Worm (Caenorhabditis elegans) whole organism, L1 larva: Measurements from ENCODE around the gene srg-61.

Experiments
- C16A3.4 ChIP-seq: fragments of 150-350 bp; optimal IDR thresholded peaks from 2 replicates; lab custom pipeline; 2014; ENCODE audit warnings: missing biosample characterization, missing genetic modification characterization
- C34B4.2 ChIP-seq: sonication (generic microtip); optimal IDR thresholded peaks from 2 replicates; lab custom pipeline; 2017; ENCODE audit warnings: mild to moderate bottlenecking, missing genetic modification characterization, missing compliant biosample characterization
- F16B12.6 ChIP-seq: fragments of 150-350 bp; optimal IDR thresholded peaks from 2 replicates; lab custom pipeline; 2014; ENCODE audit warnings: missing biosample characterization, missing genetic modification characterization
- aly-2 ChIP-seq: fragments of 150-350 bp; optimal IDR thresholded peaks from 2 replicates; lab custom pipeline; 2014; ENCODE audit warnings: missing biosample characterization, missing genetic modification characterization
- blmp-1 ChIP-seq: fragments of 150-350 bp; optimal IDR thresholded peaks from 2 replicates; lab custom pipeline; 2014; ENCODE audit warnings: missing biosample characterization, missing genetic modification characterization
- ceh-8 ChIP-seq: fragments of 200-800 bp; sonication (Bioruptor generic); optimal IDR thresholded peaks from 2 replicates; lab custom pipeline; 2018; ENCODE audit warnings: mild to moderate bottlenecking, missing genetic modification characterization, moderate library complexity, missing compliant biosample characterization
- ceh-82 ChIP-seq, 3 experiments: fragments of 150-350 bp in 1 of 3; sonication (generic microtip) in 2 of 3; optimal IDR thresholded peaks; 2 replicates each; lab custom pipeline; 2014 to 2017; ENCODE audit warnings: missing biosample characterization in 3 of 3, missing genetic modification characterization in 3 of 3
- dpl-1 ChIP-seq, 3 experiments: fragments of 150-350 bp in 2 of 3; sonication (generic microtip) in 1 of 3; optimal IDR thresholded peaks; 2 replicates each; lab custom pipeline; 2014 to 2017; ENCODE audit warnings: missing biosample characterization in 3 of 3, missing genetic modification characterization in 3 of 3, missing genetic modification reagents in 3 of 3
- dsc-1 ChIP-seq: sonication (generic microtip); optimal IDR thresholded peaks from 2 replicates; lab custom pipeline; 2016; ENCODE audit warnings: mild to moderate bottlenecking, missing genetic modification characterization, missing compliant biosample characterization
- efl-1 ChIP-seq, 4 experiments: fragments of 150-350 bp; optimal IDR thresholded peaks in 3 of 4; peaks in 1 of 4; 1 replicate in 1 of 4; 2 replicates in 3 of 4; lab custom pipeline; 2014; ENCODE audit warnings: missing biosample characterization in 2 of 4, missing genetic modification characterization in 2 of 4, missing genetic modification reagents in 2 of 4
- egl-13 ChIP-seq: sonication (generic microtip); optimal IDR thresholded peaks from 2 replicates; lab custom pipeline; 2016; ENCODE audit warnings: missing genotype, missing genetic modification reagents, missing genetic modification characterization, missing compliant biosample characterization
- elt-3 ChIP-seq, 6 experiments: fragments of 150-350 bp in 1 of 6; sonication (generic microtip); optimal IDR thresholded peaks; 2 replicates each; lab custom pipeline; 2017 to 2018; ENCODE audit warnings: missing biosample characterization in 6 of 6, missing genetic modification characterization in 6 of 6, inconsistent platforms in 1 of 6
- ets-5 ChIP-seq: fragments of 200-800 bp; sonication (Bioruptor generic); IDR thresholded peaks from 2 replicates; pipeline ENCODE4 v1.3.6; 2022; ENCODE audit warnings: missing genetic modification characterization, missing compliant biosample characterization
- fkh-10 ChIP-seq: sonication (generic microtip); optimal IDR thresholded peaks from 2 replicates; lab custom pipeline; 2017; ENCODE audit warnings: missing biosample characterization, missing genetic modification reagents, missing genetic modification characterization
- fkh-8 ChIP-seq: sonication (generic microtip); optimal IDR thresholded peaks from 2 replicates; lab custom pipeline; 2016; ENCODE audit warnings: mild to moderate bottlenecking, missing genetic modification characterization, missing compliant biosample characterization
- fos-1 ChIP-seq: fragments of 150-350 bp; optimal IDR thresholded peaks from 2 replicates; lab custom pipeline; 2014; ENCODE audit warnings: missing biosample characterization, missing genetic modification characterization
- grh-1 ChIP-seq: fragments of 200-800 bp; sonication (Bioruptor generic); IDR thresholded peaks from 2 replicates; pipeline ENCODE4 v1.3.6; 2022; ENCODE audit warnings: missing genetic modification reagents, missing genetic modification characterization, missing compliant biosample characterization
- isw-1 ChIP-seq: fragments of 200-800 bp; sonication (Bioruptor generic); IDR thresholded peaks from 2 replicates; pipeline ENCODE4 v1.3.6; 2022; ENCODE audit warnings: missing genetic modification characterization, missing compliant biosample characterization
- jun-1 ChIP-seq: fragments of 150-350 bp; optimal IDR thresholded peaks from 2 replicates; lab custom pipeline; 2014; ENCODE audit warnings: missing biosample characterization, missing genetic modification reagents, missing genetic modification characterization
- lin-13 ChIP-seq: fragments of 150-350 bp; optimal IDR thresholded peaks from 2 replicates; lab custom pipeline; 2014; ENCODE audit warnings: missing biosample characterization, missing genetic modification reagents, missing genetic modification characterization
- lin-14 ChIP-seq: fragments of 200-800 bp; sonication (Bioruptor generic); optimal IDR thresholded peaks from 2 replicates; lab custom pipeline; 2018; ENCODE audit warnings: mild to moderate bottlenecking, missing genetic modification characterization, moderate library complexity, missing compliant biosample characterization
- lin-15B ChIP-seq: fragments of 150-350 bp; sonication (generic microtip); optimal IDR thresholded peaks from 3 replicates; lab custom pipeline; 2014; ENCODE audit warnings: missing biosample characterization, missing genetic modification characterization
- lin-35 ChIP-seq, 2 experiments: fragments of 150-350 bp; optimal IDR thresholded peaks; 2 replicates each; lab custom pipeline; 2014; ENCODE audit warnings: missing biosample characterization in 2 of 2, missing genetic modification characterization in 2 of 2, missing genetic modification reagents in 2 of 2
- lsy-2 ChIP-seq, 2 experiments: fragments of 150-350 bp; optimal IDR thresholded peaks; 2 replicates each; lab custom pipeline; 2014; ENCODE audit warnings: missing biosample characterization in 2 of 2, missing genetic modification characterization in 2 of 2
- mab-9 ChIP-seq: fragments of 200-800 bp; sonication (Bioruptor generic); IDR thresholded peaks from 2 replicates; pipeline ENCODE4 v1.3.6; 2022; ENCODE audit warnings: missing genetic modification reagents, missing genetic modification characterization, missing compliant biosample characterization
- mdl-1 ChIP-seq, 2 experiments: fragments of 150-350 bp; optimal IDR thresholded peaks; 2 replicates each; lab custom pipeline; 2014 to 2017; ENCODE audit warnings: missing biosample characterization in 2 of 2, missing genetic modification characterization in 2 of 2, inconsistent platforms in 1 of 2
- mep-1 ChIP-seq: fragments of 150-350 bp; optimal IDR thresholded peaks from 2 replicates; lab custom pipeline; 2014; ENCODE audit warnings: missing biosample characterization, missing genetic modification characterization
- nhr-19 ChIP-seq: fragments of 200-800 bp; sonication (Bioruptor generic); conservative IDR thresholded peaks from 2 replicates; pipeline ENCODE4 v1.3.6; 2022; ENCODE audit warnings: missing genetic modification characterization, missing compliant biosample characterization
- nhr-20 ChIP-seq: sonication (generic microtip); optimal IDR thresholded peaks from 2 replicates; lab custom pipeline; 2016; ENCODE audit warnings: mild to moderate bottlenecking, missing genetic modification characterization, missing compliant biosample characterization
- nhr-47 ChIP-seq: sonication (generic microtip); optimal IDR thresholded peaks from 2 replicates; lab custom pipeline; 2016; ENCODE audit warnings: mild to moderate bottlenecking, missing genetic modification characterization, moderate library complexity, missing compliant biosample characterization
- nhr-71 ChIP-seq: sonication (generic microtip); optimal IDR thresholded peaks from 2 replicates; lab custom pipeline; 2016; ENCODE audit warnings: mild to moderate bottlenecking, missing genetic modification characterization, moderate library complexity, missing compliant biosample characterization
- nhr-77 ChIP-seq: fragments of 150-350 bp; optimal IDR thresholded peaks from 2 replicates; lab custom pipeline; 2014; ENCODE audit warnings: missing biosample characterization, missing genetic modification characterization
- nhr-85 ChIP-seq: sonication (generic microtip); peaks from one replicate; lab custom pipeline; 2016; ENCODE audit warnings: missing genetic modification characterization, inconsistent platforms, missing compliant biosample characterization
- nhr-90 ChIP-seq: sonication (generic microtip); optimal IDR thresholded peaks from 2 replicates; lab custom pipeline; 2016; ENCODE audit warnings: mild to moderate bottlenecking, missing genetic modification characterization, missing compliant biosample characterization; ENCODE audit not compliant: poor library complexity
- pax-3 ChIP-seq: fragments of 200-800 bp; sonication (Bioruptor generic); optimal IDR thresholded peaks from 2 replicates; lab custom pipeline; 2018; ENCODE audit warnings: mild to moderate bottlenecking, missing genetic modification characterization, moderate library complexity, missing compliant biosample characterization
- rnt-1 ChIP-seq: sonication (generic microtip); optimal IDR thresholded peaks from 2 replicates; lab custom pipeline; 2016; ENCODE audit warnings: mild to moderate bottlenecking, missing genetic modification characterization, moderate library complexity, missing compliant biosample characterization
- skn-1 ChIP-seq: fragments of 150-350 bp; optimal IDR thresholded peaks from 2 replicates; lab custom pipeline; 2014; ENCODE audit warnings: missing biosample characterization, missing genetic modification characterization
- snpc-4 ChIP-seq: fragments of 150-350 bp; optimal IDR thresholded peaks from 2 replicates; lab custom pipeline; 2014; ENCODE audit warnings: missing biosample characterization, missing genetic modification characterization
- snu-23 ChIP-seq: sonication (generic microtip); optimal IDR thresholded peaks from 2 replicates; lab custom pipeline; 2016; ENCODE audit warnings: missing genetic modification characterization, missing compliant biosample characterization
- swsn-7 ChIP-seq: sonication (generic microtip); optimal IDR thresholded peaks from 2 replicates; lab custom pipeline; 2016; ENCODE audit warnings: missing genetic modification characterization, missing compliant biosample characterization
- tbx-2 ChIP-seq: sonication (generic microtip); optimal IDR thresholded peaks from 2 replicates; lab custom pipeline; 2016; ENCODE audit warnings: missing genetic modification characterization, missing compliant biosample characterization
- unc-130 ChIP-seq: fragments of 150-350 bp; optimal IDR thresholded peaks from 2 replicates; lab custom pipeline; 2017; ENCODE audit warnings: missing biosample characterization, missing genetic modification characterization, inconsistent platforms
- unc-30 ChIP-seq: sonication (generic microtip); optimal IDR thresholded peaks from 2 replicates; lab custom pipeline; 2017; ENCODE audit warnings: missing biosample characterization, missing genetic modification characterization
- unc-86 ChIP-seq: sonication (generic microtip); optimal IDR thresholded peaks from 2 replicates; lab custom pipeline; 2016; ENCODE audit warnings: missing genetic modification characterization, missing compliant biosample characterization
- xbp-1 ChIP-seq: sonication (generic microtip); optimal IDR thresholded peaks from 2 replicates; lab custom pipeline; 2016; ENCODE audit warnings: missing genetic modification characterization, missing compliant biosample characterization

The srg-61 gene

ce11 chrV:2694389-2694788 lies 45.7 kb downstream of the srg-61 start, which contains the start of gene Y45G12B.2:
Y45G12B.2 (plus strand) TSS chrV:2694771.
- no peak for TF ChIP-seq fkh-10 (GFP tag; lab: Kevin White, UChicago)
- TF ChIP-seq mep-1 (tag; lab: Kevin White, UChicago) = peak; percentile 84
- TF ChIP-seq isw-1 (GFP tag; lab: Robert Waterston, UW) = peak; percentile 36; the same call in 1 of the 2 replicates
- TF ChIP-seq dsc-1 (tag; lab: Kevin White, UChicago) = peak; percentile 30
- no peak for TF ChIP-seq egl-13
- peak; percentile 68 to 78 for TF ChIP-seq efl-1 (optimal IDR thresholded peaks at IDR 0.05; lab: Kevin White, UChicago)
- peak; percentile 82 to 97 for TF ChIP-seq efl-1 (GFP tag; optimal IDR thresholded peaks at IDR 0.05 in 1 of 2; lab: Kevin White, UChicago)
- peak; percentile 40 for TF ChIP-seq fos-1 (tag; lab: Kevin White, UChicago)
- no peak for TF ChIP-seq ets-5 (GFP tag; lab: Robert Waterston, UW)
- no peak for TF ChIP-seq pax-3 (tag; lab: Kevin White, UChicago)
- TF ChIP-seq swsn-7 (tag; lab: Kevin White, UChicago) = peak; percentile 61
- TF ChIP-seq fkh-8 (tag; lab: Kevin White, UChicago) = peak; percentile 47
- peak; percentile 72 for TF ChIP-seq nhr-20 (tag; lab: Kevin White, UChicago)
- peak; percentile 80 for TF ChIP-seq xbp-1 (tag; lab: Kevin White, UChicago)
- no peak for TF ChIP-seq rnt-1 (tag; lab: Kevin White, UChicago)
- peak; percentile 65 to 82 (median 76) for TF ChIP-seq dpl-1 (GFP tag; optimal IDR thresholded peaks at IDR 0.05; lab: Kevin White, UChicago)
- no peak for TF ChIP-seq unc-30 (tag; lab: Kevin White, UChicago)
- TF ChIP-seq blmp-1 (tag; lab: Kevin White, UChicago) = peak; percentile 54
- TF ChIP-seq snpc-4 (tag; lab: Kevin White, UChicago) = peak; percentile 21
- peak; percentile 55 for TF ChIP-seq unc-130 (tag; lab: Kevin White, UChicago)
- TF ChIP-seq ceh-82 (tag; optimal IDR thresholded peaks at IDR 0.05; lab: Kevin White, UChicago) = peak; percentile 60 to 88 (median 63)
- TF ChIP-seq snu-23 (GFP tag; lab: Kevin White, UChicago) = peak; percentile 84
- peak; percentile 62 for TF ChIP-seq nhr-90 (tag; lab: Kevin White, UChicago)
- TF ChIP-seq lin-14 (GFP tag; lab: Kevin White, UChicago) = no peak
- peak; percentile 30; the same call in 1 of the 2 replicates for TF ChIP-seq grh-1 (GFP tag; lab: Robert Waterston, UW)
- TF ChIP-seq nhr-47 (tag; lab: Kevin White, UChicago) = peak; percentile 72
- TF ChIP-seq skn-1 (tag; lab: Kevin White, UChicago) = peak; percentile 45
- TF ChIP-seq lin-35 (GFP tag; optimal IDR thresholded peaks at IDR 0.05; lab: Kevin White, UChicago) = peak; percentile 74 to 86
- peak; percentile 70 for TF ChIP-seq nhr-85 (tag; lab: Kevin White, UChicago)
- peak; percentile 66 for TF ChIP-seq tbx-2 (tag; lab: Kevin White, UChicago)
- TF ChIP-seq lin-15B (tag; lab: Kevin White, UChicago) = peak; percentile 44
- TF ChIP-seq nhr-77 (tag; lab: Kevin White, UChicago) = peak; percentile 18
- TF ChIP-seq nhr-71 (tag; lab: Kevin White, UChicago) = peak; percentile 74
- TF ChIP-seq lin-13 (GFP tag; lab: Kevin White, UChicago) = peak; percentile 63
- peak; percentile 99 for TF ChIP-seq lsy-2 (tag; optimal IDR thresholded peaks at IDR 0.05; lab: Kevin White, UChicago)
- peak; percentile 61 for TF ChIP-seq C16A3.4 (tag; lab: Kevin White, UChicago)
- peak in 1 of 2 experiments; percentile 71 for TF ChIP-seq mdl-1 (tag; optimal IDR thresholded peaks at IDR 0.05; lab: Kevin White, UChicago)
- TF ChIP-seq unc-86 (tag; lab: Kevin White, UChicago) = peak; percentile 30
- no peak for TF ChIP-seq ceh-8 (GFP tag; lab: Kevin White, UChicago)
- peak; percentile 55 for TF ChIP-seq jun-1
- TF ChIP-seq elt-3 (tag; optimal IDR thresholded peaks at IDR 0.05; lab: Kevin White, UChicago) = peak in 1 of 6 experiments; percentile 34
- TF ChIP-seq nhr-19 (GFP tag; lab: Robert Waterston, UW) = peak; percentile 58
- TF ChIP-seq mab-9 (GFP tag; lab: Robert Waterston, UW) = no peak
- TF ChIP-seq aly-2 = peak; percentile 41
- TF ChIP-seq C34B4.2 (tag; lab: Kevin White, UChicago) = no peak
- peak; percentile 93 for TF ChIP-seq F16B12.6
